Worm (Caenorhabditis elegans): ENCODE results near the gene C25H3.15.

ce11 chrII:5640362-5641079 lies 24.6 kb upstream of the C25H3.15 start:
- TF ChIP-seq nhr-11 (tag; optimal IDR thresholded peaks at IDR 0.05): no peak
- no peak for TF ChIP-seq ceh-30 (tag; optimal IDR thresholded peaks at IDR 0.05)
- no peak for TF ChIP-seq ceh-19 (GFP tag; optimal IDR thresholded peaks at IDR 0.05)
- TF ChIP-seq pha-4 (tag; optimal IDR thresholded peaks at IDR 0.05): no peak
- TF ChIP-seq hlh-8 (tag; optimal IDR thresholded peaks at IDR 0.05): no peak
- no peak for TF ChIP-seq ref-2 (tag; optimal IDR thresholded peaks at IDR 0.05)
- no peak for TF ChIP-seq ceh-14 (tag; optimal IDR thresholded peaks at IDR 0.05)
